Fruit fly (Drosophila melanogaster) whole organism, wandering third instar larva: Measurements from ENCODE around the gene Mob3.

Experiments
- Abd-B ChIP-seq: fragments of >200 bp; optimal IDR thresholded peaks from 2 replicates; lab custom pipeline; 2017; ENCODE audit warnings: missing biosample characterization, missing genetic modification characterization
- CG32264 ChIP-seq: fragments of 200-800 bp; sonication (Bioruptor generic); optimal IDR thresholded peaks from 2 replicates; lab custom pipeline; 2016; ENCODE audit warnings: missing biosample characterization, missing genetic modification characterization
- CG9705 ChIP-seq: fragments of 200-800 bp; sonication (Bioruptor generic); optimal IDR thresholded peaks from 2 replicates; lab custom pipeline; 2018; ENCODE audit warnings: missing biosample characterization, mild to moderate bottlenecking, missing genetic modification characterization
- CrebA ChIP-seq: fragments of 200-800 bp; sonication (Bioruptor generic); optimal IDR thresholded peaks from 2 replicates; lab custom pipeline; 2016; ENCODE audit warnings: missing biosample characterization, mild to moderate bottlenecking, missing genetic modification characterization, borderline replicate concordance
- Dfd ChIP-seq: fragments of >200 bp; optimal IDR thresholded peaks from 2 replicates; lab custom pipeline; 2017; ENCODE audit warnings: missing biosample characterization, missing genetic modification characterization
- Dif ChIP-seq: fragments of 200-275, 200-300 bp; sonication (Bioruptor generic); optimal IDR thresholded peaks from 2 replicates; lab custom pipeline; 2018; ENCODE audit warnings: missing biosample characterization, missing genetic modification characterization; ENCODE audit not compliant: partially characterized antibody
- GATAd ChIP-seq: sonication (Bioruptor generic); optimal IDR thresholded peaks from 2 replicates; lab custom pipeline; 2016; ENCODE audit warnings: missing biosample characterization, missing genetic modification characterization
- HLH106 ChIP-seq: fragments of 200-800 bp; optimal IDR thresholded peaks from 3 replicates; lab custom pipeline; 2019; ENCODE audit warnings: missing biosample characterization, mild to moderate bottlenecking, missing genetic modification characterization, moderate library complexity
- Hnf4 ChIP-seq: fragments of 200-800 bp; sonication (Bioruptor generic); optimal IDR thresholded peaks from 2 replicates; lab custom pipeline; 2016; ENCODE audit warnings: missing biosample characterization, mild to moderate bottlenecking, missing genetic modification characterization
- Hr78 ChIP-seq: fragments of >200 bp; optimal IDR thresholded peaks from 2 replicates; lab custom pipeline; 2017; ENCODE audit warnings: missing biosample characterization, missing genetic modification characterization
- Hr83 ChIP-seq: fragments of 200-300 bp; sonication (Bioruptor generic); optimal IDR thresholded peaks from 2 replicates; lab custom pipeline; 2016; ENCODE audit warnings: missing biosample characterization, mild to moderate bottlenecking, missing genetic modification characterization, moderate library complexity; ENCODE audit not compliant: poor library complexity, severe bottlenecking
- Jra ChIP-seq: sonication (Bioruptor generic); optimal IDR thresholded peaks from 2 replicates; lab custom pipeline; 2016; ENCODE audit warnings: missing biosample characterization, missing genetic modification characterization
- Mio ChIP-seq: sonication (Bioruptor generic); optimal IDR thresholded peaks from 2 replicates; lab custom pipeline; 2016; ENCODE audit warnings: missing biosample characterization, missing genetic modification characterization
- Myc ChIP-seq: fragments of >200 bp; optimal IDR thresholded peaks from 2 replicates; lab custom pipeline; 2017
- N ChIP-seq: fragments of >200 bp; optimal IDR thresholded peaks from 2 replicates; lab custom pipeline; 2018; ENCODE audit warnings: missing biosample characterization, missing external identifiers, missing genetic modification characterization
- OdsH ChIP-seq: fragments of 200-800 bp; sonication (Bioruptor generic); optimal IDR thresholded peaks from 2 replicates; lab custom pipeline; 2016; ENCODE audit warnings: missing biosample characterization, mild to moderate bottlenecking, missing genetic modification characterization
- Rel ChIP-seq, 2 experiments: fragments of 200-800 bp; sonication (Bioruptor generic) in 1 of 2; optimal IDR thresholded peaks; 2 replicates in 1 of 2; 3 replicates in 1 of 2; lab custom pipeline; 2016 to 2019; ENCODE audit warnings: mild to moderate bottlenecking in 2 of 2, missing biosample characterization in 2 of 2, missing genetic modification characterization in 2 of 2, moderate library complexity in 1 of 2
- Sp1 ChIP-seq: fragments of 200-800 bp; sonication (Bioruptor generic); optimal IDR thresholded peaks from 3 replicates; lab custom pipeline; 2019; ENCODE audit warnings: missing biosample characterization, mild to moderate bottlenecking, missing genetic modification characterization, moderate library complexity
- Vsx2 ChIP-seq: fragments of 200-300, 225-300 bp; sonication (Bioruptor generic); optimal IDR thresholded peaks from 2 replicates; lab custom pipeline; 2018; ENCODE audit warnings: missing biosample characterization, missing genetic modification characterization; ENCODE audit not compliant: partially characterized antibody
- br ChIP-seq: fragments of 200-800 bp; sonication (Bioruptor generic); optimal IDR thresholded peaks from 2 replicates; lab custom pipeline; 2016; ENCODE audit warnings: missing biosample characterization, missing genetic modification characterization
- brk ChIP-seq: fragments of 200-800 bp; sonication (Bioruptor generic); optimal IDR thresholded peaks from 2 replicates; lab custom pipeline; 2016; ENCODE audit warnings: missing biosample characterization, mild to moderate bottlenecking, missing genetic modification characterization
- dl ChIP-seq, 2 experiments: fragments of 175-275, 200-275 bp in 1 of 2; fragments of 200-275 bp in 1 of 2; sonication (Bioruptor generic); optimal IDR thresholded peaks; lab custom pipeline; 2018; ENCODE audit warnings: mild to moderate bottlenecking in 2 of 2, missing biosample characterization in 2 of 2, missing genetic modification characterization in 2 of 2, moderate library complexity in 2 of 2; ENCODE audit not compliant: partially characterized antibody in 2 of 2, insufficient read depth in 1 of 2
- dmrt93B ChIP-seq: fragments of 200-800 bp; sonication (Bioruptor generic); optimal IDR thresholded peaks from 2 replicates; lab custom pipeline; 2018; ENCODE audit warnings: missing biosample characterization, mild to moderate bottlenecking, missing genetic modification characterization
- dsf ChIP-seq: sonication (Bioruptor generic); optimal IDR thresholded peaks from 2 replicates; lab custom pipeline; 2016; ENCODE audit warnings: missing biosample characterization, missing genetic modification characterization, borderline replicate concordance
- ey ChIP-seq: fragments of 200-800 bp; sonication (Bioruptor generic); optimal IDR thresholded peaks from 2 replicates; lab custom pipeline; 2016; ENCODE audit warnings: missing biosample characterization, missing genetic modification characterization
- foxo ChIP-seq, 2 experiments: fragments of 200-800 bp; sonication (Bioruptor generic); optimal IDR thresholded peaks; 2 replicates in 1 of 2; 3 replicates in 1 of 2; lab custom pipeline; 2016 to 2017; ENCODE audit warnings: missing biosample characterization in 2 of 2, missing genetic modification characterization in 2 of 2
- fru ChIP-seq: fragments of 200-800 bp; sonication (Bioruptor generic); optimal IDR thresholded peaks from 3 replicates; lab custom pipeline; 2016; ENCODE audit warnings: missing biosample characterization, mild to moderate bottlenecking, missing genetic modification characterization
- h ChIP-seq: fragments of 200-800 bp; sonication (Bioruptor generic); optimal IDR thresholded peaks from 3 replicates; lab custom pipeline; 2016; ENCODE audit warnings: missing biosample characterization, mild to moderate bottlenecking, missing genetic modification characterization
- jim ChIP-seq: fragments of 175-275, 200-325 bp; sonication (Bioruptor generic); optimal IDR thresholded peaks from 2 replicates; lab custom pipeline; 2016; ENCODE audit warnings: missing biosample characterization, mild to moderate bottlenecking, missing genetic modification characterization
- lola ChIP-seq: fragments of >200 bp; optimal IDR thresholded peaks from 2 replicates; lab custom pipeline; 2017; ENCODE audit warnings: missing biosample characterization, missing genetic modification characterization
- pan ChIP-seq: fragments of >200 bp; optimal IDR thresholded peaks from 2 replicates; lab custom pipeline; 2017
- psq ChIP-seq: fragments of 200-800 bp; sonication (Bioruptor generic); optimal IDR thresholded peaks from 3 replicates; lab custom pipeline; 2017; ENCODE audit warnings: missing biosample characterization, mild to moderate bottlenecking, missing genetic modification characterization, moderate library complexity
- rgr ChIP-seq: fragments of 200-800 bp; sonication (Bioruptor generic); optimal IDR thresholded peaks from 3 replicates; lab custom pipeline; 2016; ENCODE audit warnings: missing biosample characterization, mild to moderate bottlenecking, missing genetic modification characterization
- sv ChIP-seq: fragments of 200-800 bp; sonication (Bioruptor generic); optimal IDR thresholded peaks from 3 replicates; lab custom pipeline; 2016; ENCODE audit warnings: missing biosample characterization, missing genetic modification characterization
- tai ChIP-seq: sonication (Bioruptor generic); optimal IDR thresholded peaks from 2 replicates; lab custom pipeline; 2016; ENCODE audit warnings: missing biosample characterization, missing genetic modification characterization
- woc ChIP-seq: sonication (Bioruptor generic); optimal IDR thresholded peaks from 2 replicates; lab custom pipeline; 2016; ENCODE audit warnings: missing biosample characterization, mild to moderate bottlenecking, missing genetic modification characterization

Gene Mob3

dm6 chr2L:10299810-10300147 is 34.6 kb downstream of the Mob3 start, which contains the start of gene CYLD (continued):
- TF ChIP-seq psq: peak; percentile 25
- TF ChIP-seq CrebA: no peak
- TF ChIP-seq dsf (GFP tag; lab: Kevin White, UChicago): no peak
- peak; percentile 70 for TF ChIP-seq Hnf4 (GFP tag; lab: Kevin White, UChicago)
- TF ChIP-seq Sp1 (GFP tag; lab: Kevin White, UChicago): no peak
- TF ChIP-seq sv (GFP tag; lab: Kevin White, UChicago): no peak

- TF ChIP-seq Myc (lab: Kevin White, UChicago): no peak
- TF ChIP-seq Jra (GFP tag; lab: Kevin White, UChicago): no peak
- TF ChIP-seq h (GFP tag; lab: Kevin White, UChicago): no peak
- TF ChIP-seq sv (GFP tag; lab: Kevin White, UChicago): no peak
- no peak for TF ChIP-seq dmrt93B (GFP tag; lab: Kevin White, UChicago)
- TF ChIP-seq CG9705: no peak
- TF ChIP-seq, all 38 proteins: peak for 0
These were observed 36.8 kb downstream of the Mob3 start, which contains the start of gene CG13138 for dm6 chr2L:10301918-10302317. TSS of gene CG13138 (minus strand) at chr2L:10302018.

DNA sequence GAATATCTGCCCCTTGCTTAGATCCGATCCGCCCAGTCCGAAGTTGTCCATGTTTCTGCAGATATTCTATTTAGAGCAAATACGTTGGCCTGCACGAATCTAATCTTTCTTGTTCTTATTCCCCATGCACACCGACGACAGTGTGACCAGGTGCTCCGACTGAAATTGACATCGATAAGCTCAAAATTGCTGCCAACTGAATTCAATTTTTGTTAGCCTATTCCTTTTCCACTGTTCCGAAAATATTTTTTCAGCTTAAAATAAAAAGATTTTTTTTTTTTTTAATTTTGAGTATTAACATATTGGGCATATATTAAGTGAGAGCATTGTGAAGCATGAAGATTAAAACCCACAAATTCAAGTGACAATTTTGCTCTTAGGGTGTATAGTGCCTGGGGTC is 38.6 kb downstream of the Mob3 start, which contains the start of gene nmd:
TSS of gene nmd (minus strand) at position 162 of the 400 bp plus-strand sequence.
- TF ChIP-seq psq: no peak
- no peak for TF ChIP-seq OdsH (GFP tag; lab: Kevin White, UChicago)
- no peak for TF ChIP-seq Vsx2
- peak; percentile 69 for TF ChIP-seq woc (GFP tag; lab: Kevin White, UChicago)
- TF ChIP-seq HLH106 (tag; lab: Kevin White, UChicago): peak; percentile 21
- TF ChIP-seq sv (GFP tag; lab: Kevin White, UChicago): no peak
- no peak for TF ChIP-seq Rel (GFP tag; optimal IDR thresholded peaks at IDR 0.05; lab: Kevin White, UChicago)
- TF ChIP-seq Rel (tag; optimal IDR thresholded peaks at IDR 0.05; lab: Kevin White, UChicago): peak; percentile 70
- TF ChIP-seq fru (GFP tag; lab: Kevin White, UChicago): no peak
- no peak for TF ChIP-seq br (GFP tag; lab: Kevin White, UChicago)
- TF ChIP-seq, all 38 proteins: peak for 3

- TF ChIP-seq Rel (GFP tag; optimal IDR thresholded peaks at IDR 0.05; lab: Kevin White, UChicago) (no peak), Rel (tag; optimal IDR thresholded peaks at IDR 0.05; lab: Kevin White, UChicago) (peak; percentile 92), dsf (GFP tag; lab: Kevin White, UChicago) (no peak), CrebA (no peak), Sp1 (GFP tag; lab: Kevin White, UChicago) (no peak), dmrt93B (GFP tag; lab: Kevin White, UChicago) (no peak)
These were observed 40.5 kb downstream of the Mob3 start for dm6 chr2L:10305538-10306147.

- TF ChIP-seq Jra (GFP tag; lab: Kevin White, UChicago) (peak; percentile 56), br (GFP tag; lab: Kevin White, UChicago) (no peak), Dif (GFP tag; lab: Kevin White, UChicago) (peak; percentile 3), HLH106 (tag; lab: Kevin White, UChicago) (peak; percentile 82), Rel (GFP tag; optimal IDR thresholded peaks at IDR 0.05; lab: Kevin White, UChicago) (peak; percentile 84), Rel (tag; optimal IDR thresholded peaks at IDR 0.05; lab: Kevin White, UChicago) (peak; percentile 69), Hr83 (GFP tag; lab: Kevin White, UChicago) (no peak), psq (peak; percentile 71), rgr (GFP tag; lab: Kevin White, UChicago) (peak; percentile 80), Abd-B (GFP tag; lab: Kevin White, UChicago) (no peak), brk (GFP tag; lab: Kevin White, UChicago) (peak; percentile 90), h (GFP tag; lab: Kevin White, UChicago) (peak; percentile 74), N (no peak), woc (GFP tag; lab: Kevin White, UChicago) (peak; percentile 67), Hr78 (GFP tag; lab: Kevin White, UChicago) (no peak), foxo (GFP tag; optimal IDR thresholded peaks at IDR 0.05; lab: Kevin White, UChicago) (peak in 1 of 2 experiments; percentile 84), dsf (GFP tag; lab: Kevin White, UChicago) (peak; percentile 46), Myc (lab: Kevin White, UChicago) (no peak), Vsx2 (no peak), CG32264 (GFP tag; lab: Kevin White, UChicago) (no peak), jim (no peak), pan (lab: Kevin White, UChicago) (no peak), dmrt93B (GFP tag; lab: Kevin White, UChicago) (no peak), dl (GFP tag; optimal IDR thresholded peaks at IDR 0.05; lab: Kevin White, UChicago; ENCODE audit: insufficient read depth in 1 of 2, partially characterized antibody in 2 of 2) (no peak), Mio (GFP tag; lab: Kevin White, UChicago) (no peak), Dfd (GFP tag; lab: Kevin White, UChicago) (no peak), GATAd (GFP tag; lab: Kevin White, UChicago) (no peak), lola (GFP tag; lab: Kevin White, UChicago) (no peak), tai (peak; percentile 66), Sp1 (GFP tag; lab: Kevin White, UChicago) (peak; percentile 85), ey (GFP tag; lab: Kevin White, UChicago) (peak; percentile 69)
These were observed 41.6 kb downstream of the Mob3 start, which contains the start of the genes CG5390 and CG4968 for dm6 chr2L:10306518-10307260. TSS of gene CG5390 (minus strand) at chr2L:10306594. TSS of gene CG4968 (plus strand) at chr2L:10306922.
